Fruit fly (Drosophila melanogaster) whole organism, wandering third instar larva: ENCODE measurements around the gene Tep1.

Experiments used
- Hr78 ChIP-seq: fragments of >200 bp; optimal IDR thresholded peaks from 2 replicates; lab custom pipeline; 2017; ENCODE audit warnings: missing biosample characterization, missing genetic modification characterization
- br ChIP-seq: fragments of 200-800 bp; sonication (Bioruptor generic); optimal IDR thresholded peaks from 2 replicates; lab custom pipeline; 2016; ENCODE audit warnings: missing biosample characterization, missing genetic modification characterization

DNA sequence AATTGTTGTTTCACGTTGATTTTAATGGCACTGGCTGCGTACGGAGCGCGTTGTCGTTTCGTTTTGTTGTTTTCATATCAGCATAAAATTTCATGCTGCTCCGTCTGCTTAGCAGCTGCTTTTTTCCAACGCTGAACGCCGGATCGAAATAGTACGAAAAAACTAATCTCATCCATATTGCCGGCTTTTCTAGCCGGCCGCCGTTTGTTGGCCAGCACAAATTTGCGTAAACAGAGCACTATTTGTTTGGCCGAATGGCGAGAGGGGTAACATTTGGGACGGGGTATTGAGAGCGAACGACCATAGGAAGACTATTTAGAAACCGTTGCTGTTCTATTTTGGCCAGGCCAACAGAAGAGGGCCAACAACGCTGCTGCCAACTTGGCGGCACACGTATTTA, 16.2 kb upstream of the Tep1 start:
- no peak for TF ChIP-seq br (GFP tag; lab: Kevin White, UChicago)
- no peak for TF ChIP-seq Hr78 (GFP tag; lab: Kevin White, UChicago)
